Fruit fly (Drosophila melanogaster) whole organism, wandering third instar larva: ENCODE measurements around the gene Ucp4A.

Experiments used
- Abd-B ChIP-seq: fragments of >200 bp; optimal IDR thresholded peaks from 2 replicates; lab custom pipeline; 2017; ENCODE audit warnings: missing biosample characterization, missing genetic modification characterization
- CG32264 ChIP-seq: fragments of 200-800 bp; sonication (Bioruptor generic); optimal IDR thresholded peaks from 2 replicates; lab custom pipeline; 2016; ENCODE audit warnings: missing biosample characterization, missing genetic modification characterization
- CG9705 ChIP-seq: fragments of 200-800 bp; sonication (Bioruptor generic); optimal IDR thresholded peaks from 2 replicates; lab custom pipeline; 2018; ENCODE audit warnings: missing biosample characterization, mild to moderate bottlenecking, missing genetic modification characterization
- CrebA ChIP-seq: fragments of 200-800 bp; sonication (Bioruptor generic); optimal IDR thresholded peaks from 2 replicates; lab custom pipeline; 2016; ENCODE audit warnings: missing biosample characterization, mild to moderate bottlenecking, missing genetic modification characterization, borderline replicate concordance
- Dfd ChIP-seq: fragments of >200 bp; optimal IDR thresholded peaks from 2 replicates; lab custom pipeline; 2017; ENCODE audit warnings: missing biosample characterization, missing genetic modification characterization
- Dif ChIP-seq: fragments of 200-275, 200-300 bp; sonication (Bioruptor generic); optimal IDR thresholded peaks from 2 replicates; lab custom pipeline; 2018; ENCODE audit warnings: missing biosample characterization, missing genetic modification characterization; ENCODE audit not compliant: partially characterized antibody
- GATAd ChIP-seq: sonication (Bioruptor generic); optimal IDR thresholded peaks from 2 replicates; lab custom pipeline; 2016; ENCODE audit warnings: missing biosample characterization, missing genetic modification characterization
- HLH106 ChIP-seq: fragments of 200-800 bp; optimal IDR thresholded peaks from 3 replicates; lab custom pipeline; 2019; ENCODE audit warnings: missing biosample characterization, mild to moderate bottlenecking, missing genetic modification characterization, moderate library complexity
- Hr78 ChIP-seq: fragments of >200 bp; optimal IDR thresholded peaks from 2 replicates; lab custom pipeline; 2017; ENCODE audit warnings: missing biosample characterization, missing genetic modification characterization
- Hr83 ChIP-seq: fragments of 200-300 bp; sonication (Bioruptor generic); optimal IDR thresholded peaks from 2 replicates; lab custom pipeline; 2016; ENCODE audit warnings: missing biosample characterization, mild to moderate bottlenecking, missing genetic modification characterization, moderate library complexity; ENCODE audit not compliant: poor library complexity, severe bottlenecking
- Jra ChIP-seq: sonication (Bioruptor generic); optimal IDR thresholded peaks from 2 replicates; lab custom pipeline; 2016; ENCODE audit warnings: missing biosample characterization, missing genetic modification characterization
- Mio ChIP-seq: sonication (Bioruptor generic); optimal IDR thresholded peaks from 2 replicates; lab custom pipeline; 2016; ENCODE audit warnings: missing biosample characterization, missing genetic modification characterization
- Myc ChIP-seq: fragments of >200 bp; optimal IDR thresholded peaks from 2 replicates; lab custom pipeline; 2017
- OdsH ChIP-seq: fragments of 200-800 bp; sonication (Bioruptor generic); optimal IDR thresholded peaks from 2 replicates; lab custom pipeline; 2016; ENCODE audit warnings: missing biosample characterization, mild to moderate bottlenecking, missing genetic modification characterization
- Rel ChIP-seq, 2 experiments: fragments of 200-800 bp; sonication (Bioruptor generic) in 1 of 2; optimal IDR thresholded peaks; 2 replicates in 1 of 2; 3 replicates in 1 of 2; lab custom pipeline; 2016 to 2019; ENCODE audit warnings: mild to moderate bottlenecking in 2 of 2, missing biosample characterization in 2 of 2, missing genetic modification characterization in 2 of 2, moderate library complexity in 1 of 2
- Sp1 ChIP-seq: fragments of 200-800 bp; sonication (Bioruptor generic); optimal IDR thresholded peaks from 3 replicates; lab custom pipeline; 2019; ENCODE audit warnings: missing biosample characterization, mild to moderate bottlenecking, missing genetic modification characterization, moderate library complexity
- Vsx2 ChIP-seq: fragments of 200-300, 225-300 bp; sonication (Bioruptor generic); optimal IDR thresholded peaks from 2 replicates; lab custom pipeline; 2018; ENCODE audit warnings: missing biosample characterization, missing genetic modification characterization; ENCODE audit not compliant: partially characterized antibody
- br ChIP-seq: fragments of 200-800 bp; sonication (Bioruptor generic); optimal IDR thresholded peaks from 2 replicates; lab custom pipeline; 2016; ENCODE audit warnings: missing biosample characterization, missing genetic modification characterization
- brk ChIP-seq: fragments of 200-800 bp; sonication (Bioruptor generic); optimal IDR thresholded peaks from 2 replicates; lab custom pipeline; 2016; ENCODE audit warnings: missing biosample characterization, mild to moderate bottlenecking, missing genetic modification characterization
- dl ChIP-seq, 2 experiments: fragments of 175-275, 200-275 bp in 1 of 2; fragments of 200-275 bp in 1 of 2; sonication (Bioruptor generic); optimal IDR thresholded peaks; lab custom pipeline; 2018; ENCODE audit warnings: mild to moderate bottlenecking in 2 of 2, missing biosample characterization in 2 of 2, missing genetic modification characterization in 2 of 2, moderate library complexity in 2 of 2; ENCODE audit not compliant: partially characterized antibody in 2 of 2, insufficient read depth in 1 of 2
- dmrt93B ChIP-seq: fragments of 200-800 bp; sonication (Bioruptor generic); optimal IDR thresholded peaks from 2 replicates; lab custom pipeline; 2018; ENCODE audit warnings: missing biosample characterization, mild to moderate bottlenecking, missing genetic modification characterization
- dsf ChIP-seq: sonication (Bioruptor generic); optimal IDR thresholded peaks from 2 replicates; lab custom pipeline; 2016; ENCODE audit warnings: missing biosample characterization, missing genetic modification characterization, borderline replicate concordance
- ey ChIP-seq: fragments of 200-800 bp; sonication (Bioruptor generic); optimal IDR thresholded peaks from 2 replicates; lab custom pipeline; 2016; ENCODE audit warnings: missing biosample characterization, missing genetic modification characterization
- foxo ChIP-seq, 2 experiments: fragments of 200-800 bp; sonication (Bioruptor generic); optimal IDR thresholded peaks; 2 replicates in 1 of 2; 3 replicates in 1 of 2; lab custom pipeline; 2016 to 2017; ENCODE audit warnings: missing biosample characterization in 2 of 2, missing genetic modification characterization in 2 of 2
- fru ChIP-seq: fragments of 200-800 bp; sonication (Bioruptor generic); optimal IDR thresholded peaks from 3 replicates; lab custom pipeline; 2016; ENCODE audit warnings: missing biosample characterization, mild to moderate bottlenecking, missing genetic modification characterization
- h ChIP-seq: fragments of 200-800 bp; sonication (Bioruptor generic); optimal IDR thresholded peaks from 3 replicates; lab custom pipeline; 2016; ENCODE audit warnings: missing biosample characterization, mild to moderate bottlenecking, missing genetic modification characterization
- jim ChIP-seq: fragments of 175-275, 200-325 bp; sonication (Bioruptor generic); optimal IDR thresholded peaks from 2 replicates; lab custom pipeline; 2016; ENCODE audit warnings: missing biosample characterization, mild to moderate bottlenecking, missing genetic modification characterization
- lola ChIP-seq: fragments of >200 bp; optimal IDR thresholded peaks from 2 replicates; lab custom pipeline; 2017; ENCODE audit warnings: missing biosample characterization, missing genetic modification characterization
- pan ChIP-seq: fragments of >200 bp; optimal IDR thresholded peaks from 2 replicates; lab custom pipeline; 2017
- psq ChIP-seq: fragments of 200-800 bp; sonication (Bioruptor generic); optimal IDR thresholded peaks from 3 replicates; lab custom pipeline; 2017; ENCODE audit warnings: missing biosample characterization, mild to moderate bottlenecking, missing genetic modification characterization, moderate library complexity
- rgr ChIP-seq: fragments of 200-800 bp; sonication (Bioruptor generic); optimal IDR thresholded peaks from 3 replicates; lab custom pipeline; 2016; ENCODE audit warnings: missing biosample characterization, mild to moderate bottlenecking, missing genetic modification characterization
- sage ChIP-seq: fragments of 200-800 bp; sonication (Bioruptor generic); optimal IDR thresholded peaks from 2 replicates; lab custom pipeline; 2016; ENCODE audit warnings: missing biosample characterization, mild to moderate bottlenecking, missing genetic modification characterization
- sv ChIP-seq: fragments of 200-800 bp; sonication (Bioruptor generic); optimal IDR thresholded peaks from 3 replicates; lab custom pipeline; 2016; ENCODE audit warnings: missing biosample characterization, missing genetic modification characterization
- tai ChIP-seq: sonication (Bioruptor generic); optimal IDR thresholded peaks from 2 replicates; lab custom pipeline; 2016; ENCODE audit warnings: missing biosample characterization, missing genetic modification characterization
- woc ChIP-seq: sonication (Bioruptor generic); optimal IDR thresholded peaks from 2 replicates; lab custom pipeline; 2016; ENCODE audit warnings: missing biosample characterization, mild to moderate bottlenecking, missing genetic modification characterization

Gene Ucp4A

DNA sequence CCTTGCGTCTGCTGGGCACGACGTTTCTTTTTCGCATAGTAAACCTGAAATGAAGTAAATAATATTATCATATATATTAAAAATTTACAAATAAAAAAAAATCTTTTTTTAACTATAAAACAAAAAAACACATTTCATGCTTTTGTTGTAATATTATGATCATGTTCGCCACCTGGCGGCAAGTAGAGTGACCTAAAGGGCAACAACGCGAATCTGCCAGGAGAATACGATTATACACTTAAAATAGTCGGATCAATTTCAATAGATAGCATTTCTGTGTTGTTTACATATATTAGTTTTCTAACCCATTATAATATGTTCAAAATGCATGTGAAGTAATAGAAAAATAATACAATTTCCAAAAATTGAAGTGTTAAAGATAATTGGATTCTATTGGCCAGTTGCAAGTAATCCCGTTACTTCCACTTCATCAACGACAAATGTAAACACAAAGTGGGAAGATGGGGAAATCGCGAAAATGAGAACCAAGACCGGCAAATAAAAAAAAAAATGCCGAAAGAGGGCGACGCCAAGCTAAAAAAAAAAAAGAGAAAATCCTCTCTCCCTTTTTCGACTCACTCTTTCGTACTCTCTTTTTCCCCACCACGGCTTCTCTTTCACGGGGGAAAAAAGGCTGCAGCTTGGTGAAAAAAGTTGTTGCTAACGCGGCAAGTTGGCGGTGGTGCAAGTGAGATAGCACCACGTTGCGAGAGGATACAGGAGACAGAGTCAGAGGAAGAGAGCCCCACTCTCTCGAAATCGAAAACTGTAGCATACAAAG lies 26.1 kb downstream of the Ucp4A start:
- no peak for TF ChIP-seq dsf (GFP tag; lab: Kevin White, UChicago)
- peak in 1 of 2 experiments; percentile 11 for TF ChIP-seq dl (GFP tag; optimal IDR thresholded peaks at IDR 0.05; lab: Kevin White, UChicago; ENCODE audit: insufficient read depth in 1 of 2, partially characterized antibody in 2 of 2)
- TF ChIP-seq fru, result peak; percentile 3
- peak; percentile 19 for TF ChIP-seq Dif

DNA sequence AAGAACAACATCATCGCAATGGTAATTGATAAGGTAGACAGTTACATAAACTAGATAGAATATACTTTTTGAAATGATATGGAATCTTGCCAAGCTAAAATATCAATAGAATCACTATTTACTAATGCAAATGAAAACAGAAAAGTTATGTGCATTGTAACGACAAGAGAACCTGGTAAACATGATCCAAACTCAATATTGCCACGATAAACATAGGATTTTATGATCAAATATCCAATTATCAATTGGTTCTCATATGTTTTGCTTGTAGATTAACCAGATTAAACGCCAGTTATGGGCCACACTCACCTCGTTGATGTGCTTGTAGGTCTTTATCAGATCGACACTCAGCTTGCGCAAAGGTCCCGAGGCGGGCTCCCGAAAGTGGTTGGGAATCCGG lies 27.6 kb downstream of the Ucp4A start:
- TF ChIP-seq br, result no peak
- no peak for TF ChIP-seq jim
- no peak for TF ChIP-seq dsf (GFP tag; lab: Kevin White, UChicago)
- no peak for TF ChIP-seq OdsH
- TF ChIP-seq lola (GFP tag; lab: Kevin White, UChicago), result no peak
- TF ChIP-seq Dif, result no peak
- no peak for TF ChIP-seq dl (GFP tag; optimal IDR thresholded peaks at IDR 0.05; lab: Kevin White, UChicago; ENCODE audit: insufficient read depth in 1 of 2, partially characterized antibody in 2 of 2)
- TF ChIP-seq h, result no peak
- TF ChIP-seq woc (GFP tag; lab: Kevin White, UChicago), result no peak
- no peak for TF ChIP-seq psq (GFP tag; lab: Kevin White, UChicago)
- no peak for TF ChIP-seq sage (GFP tag; lab: Kevin White, UChicago)
- no peak for TF ChIP-seq Hr83 (GFP tag; lab: Kevin White, UChicago)
- no peak for TF ChIP-seq brk (GFP tag; lab: Kevin White, UChicago)
- TF ChIP-seq, all 38 proteins: peak for 0

DNA sequence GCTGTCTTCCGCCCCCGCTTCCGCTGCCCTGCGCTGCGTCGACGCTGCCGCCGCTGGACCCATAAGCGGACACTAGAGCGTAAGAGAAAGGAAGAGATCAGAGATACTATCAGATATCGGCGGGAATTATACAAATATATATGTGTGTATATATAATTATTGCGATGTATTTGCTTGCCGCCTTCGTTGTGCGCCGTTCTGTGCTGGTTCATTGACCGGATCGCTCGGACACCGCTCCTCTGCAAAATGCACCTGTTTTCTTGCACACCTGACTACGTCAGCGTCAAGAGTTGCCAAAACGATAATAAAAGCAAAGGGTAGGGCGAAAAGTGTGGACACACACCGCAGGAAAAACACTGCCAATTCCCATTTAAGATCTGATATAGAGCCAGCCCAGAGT lies 28.6 kb downstream of the Ucp4A start:
- no peak for TF ChIP-seq dsf (GFP tag; lab: Kevin White, UChicago)
- no peak for TF ChIP-seq dl (GFP tag; optimal IDR thresholded peaks at IDR 0.05; lab: Kevin White, UChicago; ENCODE audit: insufficient read depth in 1 of 2, partially characterized antibody in 2 of 2)
- no peak for TF ChIP-seq CrebA
- TF ChIP-seq Sp1 (GFP tag; lab: Kevin White, UChicago), result no peak
- TF ChIP-seq Vsx2 (GFP tag; lab: Kevin White, UChicago), result no peak
- no peak for TF ChIP-seq CG32264 (GFP tag; lab: Kevin White, UChicago)
- TF ChIP-seq ey (GFP tag; lab: Kevin White, UChicago), result no peak
- no peak for TF ChIP-seq woc (GFP tag; lab: Kevin White, UChicago)
- TF ChIP-seq pan (lab: Kevin White, UChicago), result no peak
- no peak for TF ChIP-seq Dif
- TF ChIP-seq lola (GFP tag; lab: Kevin White, UChicago), result no peak

DNA sequence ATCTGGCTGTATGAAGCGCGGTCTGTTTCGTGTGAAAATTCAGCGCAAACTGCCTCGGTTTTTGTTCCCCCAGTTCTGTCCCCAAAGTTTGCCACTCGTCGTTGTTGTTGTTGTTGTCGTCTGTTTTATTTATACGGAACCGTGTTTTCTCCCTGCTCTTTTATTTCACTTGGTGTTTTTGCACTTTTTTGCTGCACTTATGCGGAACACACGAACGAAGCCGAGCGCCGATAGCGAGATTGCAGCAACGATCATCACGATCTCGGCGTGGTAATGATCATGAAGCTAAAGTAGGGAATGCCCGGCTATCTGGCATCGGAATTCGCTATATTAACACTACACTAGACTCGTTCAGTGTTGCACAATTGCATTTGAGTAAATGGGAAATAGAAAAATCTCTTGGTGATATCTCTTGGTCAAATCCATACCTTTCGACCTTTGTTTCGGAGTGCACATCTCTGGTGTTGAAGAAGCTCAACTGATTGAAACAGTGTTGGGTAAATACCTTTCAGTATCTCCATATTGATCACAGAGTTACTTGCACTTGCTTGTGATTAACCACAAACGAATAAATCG lies 30.4 kb downstream of the Ucp4A start:
- no peak for TF ChIP-seq Rel (GFP tag; optimal IDR thresholded peaks at IDR 0.05; lab: Kevin White, UChicago)
- peak; percentile 80 for TF ChIP-seq Rel (tag; optimal IDR thresholded peaks at IDR 0.05; lab: Kevin White, UChicago)
- TF ChIP-seq tai (GFP tag; lab: Kevin White, UChicago), result no peak
- peak in 1 of 2 experiments; percentile 49 for TF ChIP-seq foxo (GFP tag; optimal IDR thresholded peaks at IDR 0.05; lab: Kevin White, UChicago)
- TF ChIP-seq h, result peak; percentile 2
- no peak for TF ChIP-seq Abd-B (GFP tag; lab: Kevin White, UChicago)
- TF ChIP-seq lola (GFP tag; lab: Kevin White, UChicago), result no peak
- no peak for TF ChIP-seq dl (GFP tag; optimal IDR thresholded peaks at IDR 0.05; lab: Kevin White, UChicago; ENCODE audit: insufficient read depth in 1 of 2, partially characterized antibody in 2 of 2)
- no peak for TF ChIP-seq Myc (lab: Kevin White, UChicago)
- no peak for TF ChIP-seq Dfd (GFP tag; lab: Kevin White, UChicago)
- no peak for TF ChIP-seq ey (GFP tag; lab: Kevin White, UChicago)
- no peak for TF ChIP-seq sage (GFP tag; lab: Kevin White, UChicago)
- TF ChIP-seq brk (GFP tag; lab: Kevin White, UChicago), result no peak
- TF ChIP-seq OdsH, result no peak
- peak; percentile 10 for TF ChIP-seq fru
- TF ChIP-seq rgr (GFP tag; lab: Kevin White, UChicago), result no peak
- no peak for TF ChIP-seq CG9705 (GFP tag; lab: Kevin White, UChicago)
- no peak for TF ChIP-seq CrebA
- TF ChIP-seq Mio, result no peak
- TF ChIP-seq CG32264 (GFP tag; lab: Kevin White, UChicago), result no peak
- no peak for TF ChIP-seq HLH106 (tag; lab: Kevin White, UChicago)
- TF ChIP-seq Vsx2 (GFP tag; lab: Kevin White, UChicago), result no peak
- TF ChIP-seq woc (GFP tag; lab: Kevin White, UChicago), result no peak
- no peak for TF ChIP-seq pan (lab: Kevin White, UChicago)
- no peak for TF ChIP-seq GATAd
- no peak for TF ChIP-seq sv (GFP tag; lab: Kevin White, UChicago)
- peak; percentile 27 for TF ChIP-seq psq (GFP tag; lab: Kevin White, UChicago)
- TF ChIP-seq dmrt93B (GFP tag; lab: Kevin White, UChicago), result no peak
- TF ChIP-seq Jra (GFP tag; lab: Kevin White, UChicago), result no peak
- no peak for TF ChIP-seq dsf (GFP tag; lab: Kevin White, UChicago)
- no peak for TF ChIP-seq Hr78 (GFP tag; lab: Kevin White, UChicago)
- TF ChIP-seq, all 38 proteins: peak for 5
